6 fruit fly cellular contexts compared by ENCODE assay signal in the genomic region with DNA sequence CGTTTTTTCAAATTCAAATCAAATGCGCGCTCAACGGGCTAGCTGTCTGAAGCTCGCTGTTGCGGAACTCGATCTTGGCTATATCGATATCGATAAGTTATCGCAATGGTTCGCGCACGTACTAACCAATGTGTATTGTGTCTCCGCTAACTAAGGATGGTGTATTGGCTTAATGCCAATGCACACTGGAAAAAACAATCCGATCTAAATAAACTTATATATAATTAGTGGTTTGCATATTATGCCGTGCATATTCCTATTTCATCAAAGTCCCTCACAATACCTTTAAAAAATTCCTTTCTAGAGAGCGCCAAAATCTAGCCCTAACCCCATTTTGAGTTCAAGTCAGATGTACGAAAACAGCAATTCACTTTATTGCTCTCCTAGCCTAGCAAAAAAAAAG.
A peak's percentile ranks its signal among the peaks of the same experiment; 100 is the strongest.
TF ChIP-seq lines count a peak whose summit lies in the region.

No protein-coding gene starts in this region.

- TF ChIP-seq CTCF in S2 (optimal IDR thresholded peaks at IDR 0.05; lab: Kevin White, UChicago), result peak; percentile 65 to 70
- TF ChIP-seq CTCF in whole organism, embryonic (GFP tag; optimal IDR thresholded peaks at IDR 0.05; lab: Kevin White, UChicago), result peak; percentile 73

TF ChIP-seq in whole organism, adult, 20 proteins besides CTCF, POLR2A, EP300 and RAD21:
- TF ChIP-seq toe (GFP tag; optimal IDR thresholded peaks at IDR 0.05; lab: Kevin White, UChicago), result peak; percentile 15
- TF ChIP-seq CG7101 (tag; optimal IDR thresholded peaks at IDR 0.05; lab: Kevin White, UChicago), result peak; percentile 35
- TF ChIP-seq Hr96 (GFP tag; optimal IDR thresholded peaks at IDR 0.05; lab: Kevin White, UChicago), result peak; percentile 0
- no peak for TF ChIP-seq CG7045 (GFP tag; optimal IDR thresholded peaks at IDR 0.05; lab: Kevin White, UChicago)
- no peak for TF ChIP-seq Clk (GFP tag; optimal IDR thresholded peaks at IDR 0.05; lab: Kevin White, UChicago)
- peak; percentile 16 for TF ChIP-seq CG1620 (GFP tag; optimal IDR thresholded peaks at IDR 0.05; lab: Kevin White, UChicago)
- no peak for TF ChIP-seq CG33017 (tag; optimal IDR thresholded peaks at IDR 0.05; lab: Kevin White, UChicago)
- TF ChIP-seq CG14711 (tag; optimal IDR thresholded peaks at IDR 0.05; lab: Kevin White, UChicago), result peak; percentile 30
- peak; percentile 35 for TF ChIP-seq CG11617 (GFP tag; optimal IDR thresholded peaks at IDR 0.05; lab: Kevin White, UChicago)
- TF ChIP-seq Mnt (GFP tag; optimal IDR thresholded peaks at IDR 0.05; lab: Kevin White, UChicago), result peak; percentile 42
- peak; percentile 81 for TF ChIP-seq bab1 (GFP tag; optimal IDR thresholded peaks at IDR 0.05; lab: Kevin White, UChicago)
- TF ChIP-seq pad (GFP tag; optimal IDR thresholded peaks at IDR 0.05; lab: Kevin White, UChicago), result no peak
- TF ChIP-seq cic (GFP tag; optimal IDR thresholded peaks at IDR 0.05; lab: Kevin White, UChicago), result no peak
- peak; percentile 14 for TF ChIP-seq CG5204 (GFP tag; optimal IDR thresholded peaks at IDR 0.05; lab: Kevin White, UChicago)
- TF ChIP-seq ovo (GFP tag; optimal IDR thresholded peaks at IDR 0.05; lab: Kevin White, UChicago), result no peak
- no peak for TF ChIP-seq Crg-1 (GFP tag; optimal IDR thresholded peaks at IDR 0.05; lab: Kevin White, UChicago)

TF ChIP-seq in whole organism, embryonic, 481 proteins besides CTCF, POLR2A, EP300 and RAD21 (continues in another document):
- TF ChIP-seq Bgb (GFP tag; IDR thresholded peaks at IDR 0.05; lab: Robert Waterston, UW; ENCODE audit: partially characterized antibody) (peak; percentile 85), ash1 (GFP tag; optimal IDR thresholded peaks at IDR 0.05; lab: Kevin White, UChicago) (no peak), sqz (GFP tag; optimal IDR thresholded peaks at IDR 0.05; lab: Kevin White, UChicago) (no peak), Dll (GFP tag; IDR thresholded peaks at IDR 0.05; lab: Robert Waterston, UW; ENCODE audit: partially characterized antibody) (peak; percentile 72), Rfx (GFP tag; IDR thresholded peaks at IDR 0.05; lab: Robert Waterston, UW) (peak; percentile 74), fd102C (GFP tag; optimal IDR thresholded peaks at IDR 0.05; lab: Kevin White, UChicago) (no peak), TFAM (GFP tag; optimal IDR thresholded peaks at IDR 0.05; lab: Kevin White, UChicago) (no peak), H15 (GFP tag; IDR thresholded peaks at IDR 0.05; lab: Robert Waterston, UW) (peak; percentile 59; the same call in 2 of the 3 replicates), zfh2 (GFP tag; optimal IDR thresholded peaks at IDR 0.05; lab: Kevin White, UChicago) (no peak), fd96Cb (tag; optimal IDR thresholded peaks at IDR 0.05; lab: Kevin White, UChicago) (no peak), p53 (GFP tag; optimal IDR thresholded peaks at IDR 0.05; lab: Kevin White, UChicago) (peak; percentile 13), lov (optimal IDR thresholded peaks at IDR 0.05; lab: Kevin White, UChicago) (no peak), lov (GFP tag; IDR thresholded peaks at IDR 0.05; lab: Robert Waterston, UW) (0 out of 3 replicates have a peak, but pooled peaks have one; percentile 48), twi (tag; optimal IDR thresholded peaks at IDR 0.05; lab: Kevin White, UChicago) (no peak), CG2889 (GFP tag; IDR thresholded peaks at IDR 0.05; lab: Robert Waterston, UW) (0 out of 3 replicates have a peak, but pooled peaks have one; percentile 33), maf-S (GFP tag; optimal IDR thresholded peaks at IDR 0.05; lab: Kevin White, UChicago) (peak; percentile 20), pho (GFP tag; optimal IDR thresholded peaks at IDR 0.05; lab: Kevin White, UChicago) (peak; percentile 36)

TF ChIP-seq in whole organism, prepupa, 60 proteins besides CTCF, POLR2A, EP300 and RAD21 (continues in another document):
- TF ChIP-seq CG11762 (GFP tag; optimal IDR thresholded peaks at IDR 0.05; lab: Kevin White, UChicago; ENCODE audit: insufficient read depth) (peak; percentile 8), CG11294 (GFP tag; IDR thresholded peaks at IDR 0.05; lab: Robert Waterston, UW) (no peak; the same call in 1 of the 2 replicates), Lpt (GFP tag; optimal IDR thresholded peaks at IDR 0.05; lab: Kevin White, UChicago) (no peak), CG7368 (GFP tag; optimal IDR thresholded peaks at IDR 0.05; lab: Kevin White, UChicago) (no peak), Ets21C (GFP tag; optimal IDR thresholded peaks at IDR 0.05; lab: Kevin White, UChicago) (no peak), CG6163 (GFP tag; IDR thresholded peaks at IDR 0.05; lab: Robert Waterston, UW) (peak; percentile 60; the same call in 2 of the 3 replicates), CG6808 (GFP tag; optimal IDR thresholded peaks at IDR 0.05; lab: Kevin White, UChicago) (no peak), Hr38 (GFP tag; optimal IDR thresholded peaks at IDR 0.05; lab: Kevin White, UChicago) (no peak), Sox102F (GFP tag; optimal IDR thresholded peaks at IDR 0.05; lab: Kevin White, UChicago) (peak; percentile 18), CG8319 (GFP tag; optimal IDR thresholded peaks at IDR 0.05; lab: Kevin White, UChicago) (no peak), vri (GFP tag; optimal IDR thresholded peaks at IDR 0.05; lab: Kevin White, UChicago) (peak; percentile 12), CG34406 (GFP tag; optimal IDR thresholded peaks at IDR 0.05; lab: Kevin White, UChicago) (peak; percentile 6), CG10631 (GFP tag; optimal IDR thresholded peaks at IDR 0.05; lab: Kevin White, UChicago) (no peak), Ets96B (tag; optimal IDR thresholded peaks at IDR 0.05; lab: Kevin White, UChicago) (peak; percentile 23), net (GFP tag; optimal IDR thresholded peaks at IDR 0.05; lab: Kevin White, UChicago) (peak; percentile 7), CG31627 (GFP tag; optimal IDR thresholded peaks at IDR 0.05; lab: Kevin White, UChicago) (peak; percentile 33), CG4318 (GFP tag; optimal IDR thresholded peaks at IDR 0.05; lab: Kevin White, UChicago) (no peak), ss (GFP tag; optimal IDR thresholded peaks at IDR 0.05; lab: Kevin White, UChicago) (no peak)

TF ChIP-seq in whole organism, pupa, 21 proteins besides CTCF, POLR2A, EP300 and RAD21:
- TF ChIP-seq D1 (tag; optimal IDR thresholded peaks at IDR 0.05; lab: Kevin White, UChicago) (no peak), CG4496 (GFP tag; IDR thresholded peaks at IDR 0.05; lab: Robert Waterston, UW) (peak; percentile 79), CG10348 (GFP tag; IDR thresholded peaks at IDR 0.05; lab: Robert Waterston, UW) (no peak), CG12605 (GFP tag; IDR thresholded peaks at IDR 0.05; lab: Robert Waterston, UW) (peak; percentile 58; the same call in 1 of the 2 replicates), Pif1A (GFP tag; optimal IDR thresholded peaks at IDR 0.05; lab: Kevin White, UChicago) (peak; percentile 58), CG8301 (tag; optimal IDR thresholded peaks at IDR 0.05; lab: Kevin White, UChicago) (peak; percentile 21), CG14655 (GFP tag; optimal IDR thresholded peaks at IDR 0.05; lab: Kevin White, UChicago) (peak; percentile 33), rn (GFP tag; IDR thresholded peaks at IDR 0.05; lab: Robert Waterston, UW) (0 out of 2 replicates have a peak, but pooled peaks have one; percentile 22), Pif1B (GFP tag; optimal IDR thresholded peaks at IDR 0.05; lab: Kevin White, UChicago) (no peak), CG15710 (tag; optimal IDR thresholded peaks at IDR 0.05; lab: Kevin White, UChicago) (peak; percentile 16), CG32121 (GFP tag; IDR thresholded peaks at IDR 0.05; lab: Robert Waterston, UW) (peak; percentile 56; the same call in 1 of the 2 replicates), fd96Ca (GFP tag; IDR thresholded peaks at IDR 0.05; lab: Robert Waterston, UW) (0 out of 3 replicates have a peak, but pooled peaks have one; percentile 44), CG8159 (tag; optimal IDR thresholded peaks at IDR 0.05; lab: Kevin White, UChicago) (peak; percentile 1), Ets98B (GFP tag; IDR thresholded peaks at IDR 0.05; lab: Robert Waterston, UW) (peak; percentile 74), Snoo (tag; optimal IDR thresholded peaks at IDR 0.05; lab: Kevin White, UChicago) (peak; percentile 42), CG9948 (tag; optimal IDR thresholded peaks at IDR 0.05; lab: Kevin White, UChicago) (no peak), CG17806 (tag; optimal IDR thresholded peaks at IDR 0.05; lab: Kevin White, UChicago) (peak; percentile 37)

TF ChIP-seq in whole organism, wandering third instar larva, 38 proteins besides CTCF, POLR2A, EP300 and RAD21 (continues in another document):
- TF ChIP-seq Abd-B (GFP tag; optimal IDR thresholded peaks at IDR 0.05; lab: Kevin White, UChicago) (no peak), CrebA (GFP tag; optimal IDR thresholded peaks at IDR 0.05; lab: Kevin White, UChicago; ENCODE audit: borderline replicate concordance) (no peak), rgr (GFP tag; optimal IDR thresholded peaks at IDR 0.05; lab: Kevin White, UChicago) (peak; percentile 29), lola (GFP tag; optimal IDR thresholded peaks at IDR 0.05; lab: Kevin White, UChicago) (no peak), ey (GFP tag; optimal IDR thresholded peaks at IDR 0.05; lab: Kevin White, UChicago) (no peak), woc (GFP tag; optimal IDR thresholded peaks at IDR 0.05; lab: Kevin White, UChicago) (no peak), fru (GFP tag; optimal IDR thresholded peaks at IDR 0.05; lab: Kevin White, UChicago) (peak; percentile 41), pan (optimal IDR thresholded peaks at IDR 0.05; lab: Kevin White, UChicago) (no peak), h (GFP tag; optimal IDR thresholded peaks at IDR 0.05; lab: Kevin White, UChicago) (peak; percentile 48), HLH106 (tag; optimal IDR thresholded peaks at IDR 0.05; lab: Kevin White, UChicago) (peak; percentile 22), br (GFP tag; optimal IDR thresholded peaks at IDR 0.05; lab: Kevin White, UChicago) (peak; percentile 4), CG32264 (GFP tag; optimal IDR thresholded peaks at IDR 0.05; lab: Kevin White, UChicago) (no peak), foxo (GFP tag; optimal IDR thresholded peaks at IDR 0.05; lab: Kevin White, UChicago) (peak in 1 of 2 experiments; percentile 50), Sp1 (GFP tag; optimal IDR thresholded peaks at IDR 0.05; lab: Kevin White, UChicago) (no peak), dl (GFP tag; optimal IDR thresholded peaks at IDR 0.05; lab: Kevin White, UChicago; ENCODE audit: insufficient read depth in 1 of 2, partially characterized antibody in 2 of 2) (no peak), OdsH (GFP tag; optimal IDR thresholded peaks at IDR 0.05; lab: Kevin White, UChicago) (no peak), sv (GFP tag; optimal IDR thresholded peaks at IDR 0.05; lab: Kevin White, UChicago) (peak; percentile 39), Dfd (GFP tag; optimal IDR thresholded peaks at IDR 0.05; lab: Kevin White, UChicago) (no peak), Dif (GFP tag; optimal IDR thresholded peaks at IDR 0.05; lab: Kevin White, UChicago; ENCODE audit: partially characterized antibody) (no peak), Hnf4 (GFP tag; optimal IDR thresholded peaks at IDR 0.05; lab: Kevin White, UChicago) (peak; percentile 53), dsf (GFP tag; optimal IDR thresholded peaks at IDR 0.05; lab: Kevin White, UChicago; ENCODE audit: borderline replicate concordance) (no peak), Myc (optimal IDR thresholded peaks at IDR 0.05; lab: Kevin White, UChicago) (peak; percentile 16), Vsx2 (GFP tag; optimal IDR thresholded peaks at IDR 0.05; lab: Kevin White, UChicago; ENCODE audit: partially characterized antibody) (no peak)
